Worm (Caenorhabditis elegans) whole organism, young adult: ENCODE measurements around the gene daf-36.
A peak's percentile ranks its signal among the peaks of the same experiment; 100 is the strongest.

ENCODE experiments used
- B0019.2 ChIP-seq: fragments of 200-800 bp; sonication (Bioruptor generic); conservative IDR thresholded peaks from 2 replicates; pipeline ENCODE4 v1.3.6; 2022; ENCODE audit warnings: missing genetic modification reagents, missing genetic modification characterization, missing compliant biosample characterization
- B0035.1 ChIP-seq: sonication (generic microtip); optimal IDR thresholded peaks from 2 replicates; lab custom pipeline; 2016; ENCODE audit warnings: missing genetic modification characterization, mild to moderate bottlenecking, missing compliant biosample characterization, missing genotype, missing genetic modification reagents
- B0261.1 ChIP-seq: sonication (generic microtip); optimal IDR thresholded peaks from 2 replicates; lab custom pipeline; 2016; ENCODE audit warnings: mild to moderate bottlenecking, missing genetic modification characterization, moderate library complexity, missing compliant biosample characterization
- F39B2.1 ChIP-seq: fragments of 200-800 bp; sonication (Bioruptor generic); IDR thresholded peaks from 2 replicates; pipeline ENCODE4 v1.3.6; 2022; ENCODE audit warnings: missing genetic modification reagents, missing genetic modification characterization, missing compliant biosample characterization
- F52B5.7 ChIP-seq: sonication (generic microtip); optimal IDR thresholded peaks from 2 replicates; lab custom pipeline; 2016; ENCODE audit warnings: mild to moderate bottlenecking, missing genetic modification characterization, missing compliant biosample characterization
- K12H6.12 ChIP-seq: fragments of 200-800 bp; sonication (Bioruptor generic); optimal IDR thresholded peaks from 2 replicates; lab custom pipeline; 2018; ENCODE audit warnings: mild to moderate bottlenecking, missing genetic modification characterization, missing compliant biosample characterization
- T07F8.4 ChIP-seq: sonication (generic microtip); optimal IDR thresholded peaks from 2 replicates; lab custom pipeline; 2016; ENCODE audit warnings: mild to moderate bottlenecking, missing genetic modification characterization, moderate library complexity, missing compliant biosample characterization
- Y53G8AR.9 ChIP-seq: fragments of 200-800 bp; sonication (Bioruptor generic); conservative IDR thresholded peaks from 2 replicates; pipeline ENCODE4 v1.3.6; 2022; ENCODE audit warnings: missing genetic modification reagents, missing genetic modification characterization, missing compliant biosample characterization
- Y79H2A.3 ChIP-seq: fragments of 200-800 bp; sonication (Bioruptor generic); conservative IDR thresholded peaks from 2 replicates; pipeline ENCODE4 v1.3.6; 2022; ENCODE audit warnings: missing genetic modification reagents, missing genetic modification characterization, missing compliant biosample characterization
- athp-1 ChIP-seq: sonication (generic microtip); optimal IDR thresholded peaks from 2 replicates; lab custom pipeline; 2017; ENCODE audit warnings: mild to moderate bottlenecking, missing genetic modification characterization, missing compliant biosample characterization
- bed-1 ChIP-seq: fragments of 200-800 bp; sonication (Bioruptor generic); IDR thresholded peaks from 2 replicates; pipeline ENCODE4 v1.3.6; 2022; ENCODE audit warnings: missing genetic modification reagents, missing genetic modification characterization, missing compliant biosample characterization
- bed-2 ChIP-seq: fragments of 200-800 bp; sonication (Bioruptor generic); IDR thresholded peaks from 2 replicates; pipeline ENCODE4 v1.3.6; 2022; ENCODE audit warnings: missing genetic modification reagents, missing genetic modification characterization, missing compliant biosample characterization
- ceh-40 ChIP-seq: fragments of 200-800 bp; sonication (Bioruptor generic); IDR thresholded peaks from 2 replicates; pipeline ENCODE4 v1.3.6; 2022; ENCODE audit warnings: missing genetic modification characterization, missing compliant biosample characterization
- ceh-58 ChIP-seq: fragments of 200-800 bp; sonication (Bioruptor generic); IDR thresholded peaks from 2 replicates; pipeline ENCODE4 v1.3.6; 2022; ENCODE audit warnings: missing genetic modification characterization, missing compliant biosample characterization
- die-1 ChIP-seq: sonication (generic microtip); optimal IDR thresholded peaks from 2 replicates; lab custom pipeline; 2016; ENCODE audit warnings: missing genotype, mild to moderate bottlenecking, missing genetic modification characterization, missing compliant biosample characterization
- dpff-1 ChIP-seq: sonication (generic microtip); optimal IDR thresholded peaks from 2 replicates; lab custom pipeline; 2017; ENCODE audit warnings: mild to moderate bottlenecking, missing genetic modification characterization, missing compliant biosample characterization
- egl-44 ChIP-seq: fragments of 200-800 bp; sonication (Bioruptor generic); IDR thresholded peaks from 2 replicates; pipeline ENCODE4 v1.3.6; 2022; ENCODE audit warnings: missing genetic modification reagents, missing genetic modification characterization, missing compliant biosample characterization
- ekl-4 ChIP-seq: fragments of 200-800 bp; sonication (Bioruptor generic); IDR thresholded peaks from 2 replicates; pipeline ENCODE4 v1.3.6; 2022; ENCODE audit warnings: missing genetic modification reagents, missing genetic modification characterization, missing compliant biosample characterization
- ets-4 ChIP-seq: fragments of 200-800 bp; sonication (Bioruptor generic); optimal IDR thresholded peaks from 2 replicates; lab custom pipeline; 2018; ENCODE audit warnings: mild to moderate bottlenecking, missing genetic modification characterization, missing compliant biosample characterization
- gei-17 ChIP-seq: fragments of 200-800 bp; sonication (Bioruptor generic); optimal IDR thresholded peaks from 2 replicates; lab custom pipeline; 2018; ENCODE audit warnings: mild to moderate bottlenecking, missing genetic modification characterization, missing compliant biosample characterization
- him-1 ChIP-seq: sonication (generic microtip); optimal IDR thresholded peaks from 2 replicates; lab custom pipeline; 2016; ENCODE audit warnings: missing genotype, missing genetic modification reagents, missing genetic modification characterization, missing compliant biosample characterization
- hlh-12 ChIP-seq: sonication (generic microtip); optimal IDR thresholded peaks from 2 replicates; lab custom pipeline; 2016; ENCODE audit warnings: missing genetic modification characterization, missing compliant biosample characterization
- hmg-20 ChIP-seq: fragments of 200-800 bp; sonication (Bioruptor generic); IDR thresholded peaks from 2 replicates; pipeline ENCODE4 v1.3.6; 2022; ENCODE audit warnings: missing genetic modification reagents, missing genetic modification characterization, missing compliant biosample characterization
- lin-54 ChIP-seq: fragments of 200-800 bp; sonication (Bioruptor generic); optimal IDR thresholded peaks from 2 replicates; lab custom pipeline; 2018; ENCODE audit warnings: mild to moderate bottlenecking, missing genetic modification characterization, missing compliant biosample characterization
- lir-1 ChIP-seq: fragments of 200-800 bp; sonication (Bioruptor generic); conservative IDR thresholded peaks from 2 replicates; pipeline ENCODE4 v1.3.6; 2022; ENCODE audit warnings: missing genetic modification reagents, missing genetic modification characterization, missing compliant biosample characterization
- lsl-1 ChIP-seq: fragments of 200-800 bp; sonication (Bioruptor generic); optimal IDR thresholded peaks from 2 replicates; lab custom pipeline; 2018; ENCODE audit warnings: mild to moderate bottlenecking, missing genetic modification characterization, moderate library complexity, missing compliant biosample characterization
- lsy-27 ChIP-seq: sonication (generic microtip); optimal IDR thresholded peaks from 2 replicates; lab custom pipeline; 2017; ENCODE audit warnings: missing genetic modification characterization, mild to moderate bottlenecking, missing compliant biosample characterization, antibody characterized with exemption, missing genotype, borderline replicate concordance; ENCODE audit not compliant: insufficient read depth
- mes-4 ChIP-seq: sonication (generic microtip); optimal IDR thresholded peaks from 2 replicates; lab custom pipeline; 2016; ENCODE audit warnings: missing genotype, missing genetic modification characterization, missing compliant biosample characterization
- nfyb-1 ChIP-seq: fragments of 200-800 bp; sonication (Bioruptor generic); IDR thresholded peaks from 2 replicates; pipeline ENCODE4 v1.3.6; 2022; ENCODE audit warnings: missing genetic modification reagents, missing genetic modification characterization, missing compliant biosample characterization
- rec-8 ChIP-seq, 2 experiments: sonication (generic microtip); optimal IDR thresholded peaks; 2 replicates each; lab custom pipeline; 2016; ENCODE audit warnings: mild to moderate bottlenecking in 2 of 2, missing genetic modification characterization in 2 of 2, missing genetic modification reagents in 2 of 2, missing genotype in 2 of 2, missing biosample characterization in 1 of 2, missing compliant biosample characterization in 1 of 2, moderate library complexity in 1 of 2
- snpc-3.4 ChIP-seq: sonication (generic microtip); optimal IDR thresholded peaks from 2 replicates; lab custom pipeline; 2017; ENCODE audit warnings: missing genetic modification characterization, mild to moderate bottlenecking, missing compliant biosample characterization, antibody characterized with exemption, moderate library complexity, missing genotype, missing genetic modification reagents
- snpc-4 ChIP-seq, 5 experiments: fragments of 150-350 bp in 1 of 5; sonication (generic microtip) in 4 of 5; optimal IDR thresholded peaks; 2 replicates each; lab custom pipeline; 2014 to 2018; ENCODE audit warnings: missing genetic modification characterization in 5 of 5, missing biosample characterization in 3 of 5, antibody characterized with exemption in 2 of 5, mild to moderate bottlenecking in 2 of 5, missing compliant biosample characterization in 2 of 5, missing genotype in 2 of 5, moderate library complexity in 2 of 5, missing genetic modification reagents in 1 of 5
- sptf-2 ChIP-seq: fragments of 200-800 bp; sonication (Bioruptor generic); optimal IDR thresholded peaks from 2 replicates; lab custom pipeline; 2018; ENCODE audit warnings: mild to moderate bottlenecking, missing genetic modification characterization, missing compliant biosample characterization
- zfh-2 ChIP-seq: fragments of 200-800 bp; sonication (Bioruptor generic); conservative IDR thresholded peaks from 2 replicates; pipeline ENCODE4 v1.3.6; 2022; ENCODE audit warnings: missing genetic modification reagents, missing genetic modification characterization, missing compliant biosample characterization
- ztf-28 ChIP-seq: fragments of 200-800 bp; sonication (Bioruptor generic); IDR thresholded peaks from 2 replicates; pipeline ENCODE4 v1.3.6; 2022; ENCODE audit warnings: missing genetic modification reagents, missing genetic modification characterization, missing compliant biosample characterization

daf-36 gene

DNA sequence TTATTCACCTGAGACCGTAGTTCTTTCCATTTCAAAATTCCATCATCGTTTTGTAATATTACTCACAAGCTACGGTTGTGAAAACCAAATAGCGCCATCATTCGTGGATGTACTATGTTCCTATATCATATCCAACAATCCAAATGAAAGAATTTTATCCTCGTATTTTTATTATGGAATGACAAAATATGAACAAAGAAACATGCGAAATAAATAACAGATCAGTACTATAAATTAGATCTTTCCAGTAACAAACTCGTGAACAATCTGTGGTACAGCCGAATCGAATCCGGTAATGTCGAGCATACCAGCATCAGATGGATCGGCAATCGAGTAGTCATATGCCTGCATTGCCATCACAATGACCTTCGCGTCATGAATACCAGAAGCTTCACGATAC is 27.2 kb upstream of the daf-36 start (continued):
- no peak for TF ChIP-seq bed-2

DNA sequence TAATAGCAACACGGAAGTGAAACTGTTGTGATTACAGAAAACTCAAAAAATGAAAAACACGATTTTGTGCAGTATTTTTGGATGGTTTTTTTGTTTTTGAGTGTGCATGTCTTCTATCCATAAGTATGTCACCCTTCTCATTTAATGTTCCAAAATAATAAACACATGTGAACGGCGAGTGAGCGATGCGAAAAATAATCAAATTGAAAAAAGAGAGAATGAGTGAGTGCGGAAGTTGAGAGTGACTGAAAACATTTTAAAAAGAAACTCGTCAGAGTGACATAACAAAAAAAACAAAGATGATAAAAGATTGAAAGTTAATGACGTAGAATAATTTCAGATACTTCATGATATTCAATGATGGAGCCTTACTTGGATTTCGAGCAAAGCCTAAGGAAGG is 24.0 kb upstream of the daf-36 start:
- TF ChIP-seq F52B5.7 (tag; lab: Kevin White, UChicago) (no peak), bed-1 (GFP tag; lab: Robert Waterston, UW) (no peak), T07F8.4 (no peak), B0035.1 (tag; lab: Kevin White, UChicago) (no peak), ceh-58 (GFP tag; lab: Robert Waterston, UW) (no peak), hlh-12 (tag; lab: Kevin White, UChicago) (no peak), ekl-4 (GFP tag; lab: Robert Waterston, UW) (no peak), ztf-28 (no peak), lir-1 (GFP tag; lab: Robert Waterston, UW) (no peak), ets-4 (no peak), lsy-27 (tag; lab: Kevin White, UChicago) (no peak), dpff-1 (tag; lab: Kevin White, UChicago) (no peak), snpc-3.4 (no peak)

DNA sequence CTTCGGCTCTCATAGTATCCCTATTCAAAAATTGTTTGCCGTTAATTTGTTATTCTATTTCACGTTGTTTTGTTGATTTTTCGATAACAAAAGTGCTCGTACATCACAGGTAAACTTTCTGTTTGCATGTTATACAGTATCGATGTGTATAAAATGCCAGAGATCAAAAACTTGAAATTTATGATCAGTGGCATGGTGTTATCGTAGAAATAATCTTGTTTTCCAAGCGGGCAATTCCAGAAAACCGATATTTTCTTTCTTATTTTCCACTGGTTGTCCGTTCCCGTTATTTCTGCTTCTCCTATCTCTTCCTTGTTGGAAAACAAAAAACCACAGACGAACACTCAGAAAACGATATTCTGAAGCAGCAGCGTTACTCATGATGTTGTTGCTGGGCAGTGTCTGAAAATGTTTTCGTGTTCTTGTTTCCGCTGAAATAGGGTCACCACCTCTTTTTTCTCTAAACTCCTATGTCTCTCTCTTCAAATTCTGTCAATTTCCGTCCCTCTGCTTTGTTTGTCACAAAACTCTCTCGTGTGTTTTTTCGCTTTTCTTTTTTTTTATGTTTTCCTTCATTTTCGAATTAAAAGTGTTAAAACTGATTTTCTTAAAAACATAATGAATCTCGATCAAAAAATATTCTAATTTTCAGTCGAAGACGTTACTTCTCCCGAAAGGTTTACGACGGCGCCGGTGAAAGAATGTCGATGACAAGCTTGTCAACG is 22.9 kb upstream of the daf-36 start, which contains the start of gene akt-1:
akt-1 (plus strand) TSS at position 651 of the 725 bp plus-strand sequence.
- TF ChIP-seq nfyb-1 (GFP tag; lab: Robert Waterston, UW): 0 out of 2 replicates have a peak, but pooled peaks have one; percentile 9
- TF ChIP-seq Y53G8AR.9 (GFP tag; lab: Robert Waterston, UW): 0 out of 2 replicates have a peak, but pooled peaks have one; percentile 40
- TF ChIP-seq rec-8 (tag; optimal IDR thresholded peaks at IDR 0.05; lab: Kevin White, UChicago): no peak
- no peak for TF ChIP-seq sptf-2 (GFP tag; lab: Kevin White, UChicago)
- TF ChIP-seq zfh-2 (GFP tag; lab: Robert Waterston, UW): peak; percentile 44; the same call in 1 of the 2 replicates
- TF ChIP-seq egl-44: no peak

DNA sequence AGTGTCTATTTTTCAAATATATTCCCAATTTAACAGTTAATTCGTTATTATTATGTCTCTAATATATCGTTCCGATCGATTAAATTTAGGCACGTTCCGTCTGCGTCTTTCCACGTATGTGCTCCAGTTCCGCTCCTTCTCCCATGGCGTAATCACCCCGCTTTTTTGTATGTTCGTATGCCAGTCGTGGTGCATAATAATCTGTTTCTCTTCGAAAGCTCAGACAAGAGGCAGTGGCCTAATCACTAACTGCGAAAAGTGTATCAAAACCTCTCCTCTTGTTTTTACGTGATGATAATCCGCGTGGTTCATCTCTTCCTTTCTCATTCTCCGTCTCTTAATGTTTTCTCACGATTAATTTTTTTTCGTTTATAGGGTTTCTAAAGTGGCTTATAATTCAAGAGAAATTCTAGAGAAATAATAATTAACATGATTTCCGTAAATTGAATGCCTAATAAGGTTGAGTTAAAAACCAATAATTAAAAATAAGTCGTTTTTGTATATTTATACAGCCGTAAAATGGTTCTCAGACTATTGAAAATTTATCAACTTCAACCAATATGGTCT is 22.2 kb upstream of the daf-36 start:
- TF ChIP-seq lsl-1 (GFP tag; lab: Kevin White, UChicago): no peak
- TF ChIP-seq snpc-4 (GFP tag; optimal IDR thresholded peaks at IDR 0.05; lab: Kevin White, UChicago): no peak
- TF ChIP-seq snpc-4 (tag; optimal IDR thresholded peaks at IDR 0.05; lab: Kevin White, UChicago): no peak
- no peak for TF ChIP-seq hmg-20
- TF ChIP-seq rec-8 (tag; optimal IDR thresholded peaks at IDR 0.05; lab: Kevin White, UChicago): no peak
- no peak for TF ChIP-seq ceh-40 (GFP tag; lab: Robert Waterston, UW)
- TF ChIP-seq him-1: no peak
- TF ChIP-seq athp-1 (tag; lab: Kevin White, UChicago): no peak
- no peak for TF ChIP-seq lin-54
- no peak for TF ChIP-seq die-1 (tag; lab: Kevin White, UChicago)
- no peak for TF ChIP-seq Y79H2A.3
- TF ChIP-seq ekl-4 (GFP tag; lab: Robert Waterston, UW): no peak
- TF ChIP-seq F39B2.1 (GFP tag; lab: Robert Waterston, UW): no peak
- TF ChIP-seq B0261.1 (tag; lab: Kevin White, UChicago): no peak
- no peak for TF ChIP-seq B0019.2 (GFP tag; lab: Robert Waterston, UW)
- no peak for TF ChIP-seq gei-17
- no peak for TF ChIP-seq mes-4 (tag; lab: Kevin White, UChicago)
- no peak for TF ChIP-seq K12H6.12 (tag; lab: Kevin White, UChicago)
